Worm (Caenorhabditis elegans) whole organism, mixed stage, embryonic: ENCODE data around the gene sqv-6.

Experiments used
- M03D4.4 ChIP-seq: sonication (generic microtip); optimal IDR thresholded peaks from 2 replicates; lab custom pipeline; 2017; ENCODE audit warnings: mild to moderate bottlenecking, missing genetic modification characterization, missing compliant biosample characterization
- bed-3 ChIP-seq: fragments of 200-800 bp; sonication (Bioruptor generic); optimal IDR thresholded peaks from 3 replicates; lab custom pipeline; 2018; ENCODE audit warnings: mild to moderate bottlenecking, missing genetic modification characterization, moderate library complexity, missing compliant biosample characterization
- blmp-1 ChIP-seq: fragments of 150-350 bp; optimal IDR thresholded peaks from 2 replicates; lab custom pipeline; 2014; ENCODE audit warnings: missing biosample characterization, missing genetic modification characterization
- ceh-39 ChIP-seq: fragments of 150-350 bp; optimal IDR thresholded peaks from 2 replicates; lab custom pipeline; 2014; ENCODE audit warnings: missing biosample characterization, missing genetic modification characterization
- ceh-43 ChIP-seq: fragments of 200-800 bp; sonication (Bioruptor generic); optimal IDR thresholded peaks from 2 replicates; lab custom pipeline; 2018; ENCODE audit warnings: mild to moderate bottlenecking, missing genetic modification characterization, moderate library complexity, missing compliant biosample characterization
- ceh-83 ChIP-seq: fragments of 200-800 bp; sonication (Bioruptor generic); optimal IDR thresholded peaks from 2 replicates; lab custom pipeline; 2018; ENCODE audit warnings: mild to moderate bottlenecking, missing genetic modification characterization, missing compliant biosample characterization
- ces-1 ChIP-seq: fragments of 150-350 bp; optimal IDR thresholded peaks from 2 replicates; lab custom pipeline; 2014; ENCODE audit warnings: missing biosample characterization, missing genetic modification reagents, missing genetic modification characterization
- cnd-1 ChIP-seq: fragments of 200-800 bp; sonication (Bioruptor generic); optimal IDR thresholded peaks from 2 replicates; lab custom pipeline; 2018; ENCODE audit warnings: mild to moderate bottlenecking, missing genetic modification characterization, missing compliant biosample characterization
- drap-1 ChIP-seq: fragments of 200-800 bp; sonication (Bioruptor generic); optimal IDR thresholded peaks from 3 replicates; lab custom pipeline; 2018; ENCODE audit warnings: mild to moderate bottlenecking, missing genetic modification characterization, missing compliant biosample characterization
- elt-1 ChIP-seq: sonication (generic microtip); optimal IDR thresholded peaks from 2 replicates; lab custom pipeline; 2017; ENCODE audit warnings: missing genetic modification characterization, mild to moderate bottlenecking, missing compliant biosample characterization, antibody characterized with exemption, moderate library complexity, borderline replicate concordance; ENCODE audit not compliant: insufficient read depth
- elt-3 ChIP-seq: fragments of 150-350 bp; optimal IDR thresholded peaks from 2 replicates; lab custom pipeline; 2014; ENCODE audit warnings: missing biosample characterization, missing genetic modification characterization
- flh-1 ChIP-seq: fragments of 200-800 bp; sonication (Bioruptor generic); optimal IDR thresholded peaks from 2 replicates; lab custom pipeline; 2018; ENCODE audit warnings: mild to moderate bottlenecking, missing genetic modification characterization, moderate library complexity, missing compliant biosample characterization
- ham-2 ChIP-seq: fragments of 200-800 bp; sonication (Bioruptor generic); optimal IDR thresholded peaks from 2 replicates; lab custom pipeline; 2018; ENCODE audit warnings: mild to moderate bottlenecking, missing genetic modification characterization, missing compliant biosample characterization
- hlh-1 ChIP-seq: fragments of 150-350 bp; optimal IDR thresholded peaks from 2 replicates; lab custom pipeline; 2014; ENCODE audit warnings: missing biosample characterization, missing genetic modification reagents, missing genetic modification characterization
- lin-13 ChIP-seq: fragments of 150-350 bp; optimal IDR thresholded peaks from 2 replicates; lab custom pipeline; 2014; ENCODE audit warnings: missing biosample characterization, missing genetic modification characterization
- lin-32 ChIP-seq: fragments of 200-800 bp; sonication (Bioruptor generic); optimal IDR thresholded peaks from 2 replicates; lab custom pipeline; 2018; ENCODE audit warnings: mild to moderate bottlenecking, missing genetic modification characterization, missing compliant biosample characterization
- lsy-2 ChIP-seq: fragments of 150-350 bp; optimal IDR thresholded peaks from 2 replicates; lab custom pipeline; 2014; ENCODE audit warnings: missing biosample characterization, missing genetic modification characterization
- mab-5 ChIP-seq: fragments of 150-350 bp; optimal IDR thresholded peaks from 2 replicates; lab custom pipeline; 2014; ENCODE audit warnings: missing biosample characterization, missing genetic modification characterization
- mep-1 ChIP-seq: fragments of 150-350 bp; optimal IDR thresholded peaks from 2 replicates; lab custom pipeline; 2017; ENCODE audit warnings: missing biosample characterization, missing genetic modification reagents, missing genetic modification characterization, inconsistent platforms
- mls-2 ChIP-seq: sonication (generic microtip); optimal IDR thresholded peaks from 2 replicates; lab custom pipeline; 2016; ENCODE audit warnings: mild to moderate bottlenecking, missing genetic modification characterization, moderate library complexity, missing compliant biosample characterization
- nhr-12 ChIP-seq: fragments of 150-350 bp; optimal IDR thresholded peaks from 2 replicates; lab custom pipeline; 2014; ENCODE audit warnings: missing biosample characterization, missing genetic modification characterization
- nhr-2 ChIP-seq: fragments of 150-350 bp; optimal IDR thresholded peaks from 2 replicates; lab custom pipeline; 2014; ENCODE audit warnings: missing biosample characterization, missing genetic modification characterization
- nhr-237 ChIP-seq: fragments of 150-350 bp; optimal IDR thresholded peaks from 2 replicates; lab custom pipeline; 2014; ENCODE audit warnings: missing biosample characterization, missing genetic modification characterization
- nhr-28 ChIP-seq: fragments of 150-350 bp; optimal IDR thresholded peaks from 2 replicates; lab custom pipeline; 2014; ENCODE audit warnings: missing biosample characterization, missing genetic modification characterization
- nhr-76 ChIP-seq: sonication (generic microtip); optimal IDR thresholded peaks from 2 replicates; lab custom pipeline; 2017; ENCODE audit warnings: missing biosample characterization, missing genetic modification characterization
- pha-4 ChIP-seq: fragments of 150-350 bp; optimal IDR thresholded peaks from 2 replicates; lab custom pipeline; 2018; ENCODE audit warnings: missing biosample characterization, missing genetic modification reagents, missing genetic modification characterization
- sem-2 ChIP-seq: fragments of 200-800 bp; sonication (Bioruptor generic); optimal IDR thresholded peaks from 2 replicates; lab custom pipeline; 2018; ENCODE audit warnings: mild to moderate bottlenecking, missing genetic modification characterization, missing compliant biosample characterization
- sptf-1 ChIP-seq: sonication (generic microtip); optimal IDR thresholded peaks from 2 replicates; lab custom pipeline; 2017; ENCODE audit warnings: mild to moderate bottlenecking, missing genetic modification characterization, moderate library complexity, missing compliant biosample characterization
- tbx-8 ChIP-seq: fragments of 200-800 bp; sonication (Bioruptor generic); optimal IDR thresholded peaks from 2 replicates; lab custom pipeline; 2018; ENCODE audit warnings: mild to moderate bottlenecking, missing genetic modification characterization, moderate library complexity, missing compliant biosample characterization
- unc-120 ChIP-seq: sonication (generic microtip); optimal IDR thresholded peaks from 2 replicates; lab custom pipeline; 2017; ENCODE audit warnings: missing genetic modification characterization, missing compliant biosample characterization; ENCODE audit not compliant: poor library complexity, severe bottlenecking
- unc-39 ChIP-seq: fragments of 150-350 bp; optimal IDR thresholded peaks from 2 replicates; lab custom pipeline; 2014; ENCODE audit warnings: missing biosample characterization, missing genetic modification characterization
- zip-8 ChIP-seq: fragments of 150-350 bp; optimal IDR thresholded peaks from 2 replicates; lab custom pipeline; 2014; ENCODE audit warnings: missing biosample characterization, missing genetic modification characterization
- ztf-11 ChIP-seq: fragments of 150-350 bp; optimal IDR thresholded peaks from 2 replicates; lab custom pipeline; 2014; ENCODE audit warnings: missing biosample characterization, missing genetic modification characterization

The sqv-6 gene

ce11 chrV:942556-942955 is 22.0 kb downstream of the sqv-6 start:
- no peak for TF ChIP-seq drap-1 (GFP tag; lab: Kevin White, UChicago)
- TF ChIP-seq sem-2 (GFP tag; lab: Kevin White, UChicago), result no peak
- TF ChIP-seq elt-3 (tag; lab: Kevin White, UChicago), result no peak
- TF ChIP-seq mep-1 (tag; lab: Kevin White, UChicago), result no peak
- TF ChIP-seq tbx-8 (GFP tag; lab: Kevin White, UChicago), result no peak
- no peak for TF ChIP-seq nhr-2 (tag; lab: Kevin White, UChicago)
- no peak for TF ChIP-seq ham-2 (GFP tag; lab: Kevin White, UChicago)
- no peak for TF ChIP-seq nhr-12 (tag; lab: Kevin White, UChicago)
- no peak for TF ChIP-seq flh-1
- TF ChIP-seq unc-120 (tag; lab: Kevin White, UChicago), result no peak
- no peak for TF ChIP-seq ceh-43 (GFP tag; lab: Kevin White, UChicago)
- TF ChIP-seq cnd-1 (tag; lab: Kevin White, UChicago), result no peak
- TF ChIP-seq ztf-11, result no peak
- no peak for TF ChIP-seq lin-32
- no peak for TF ChIP-seq sptf-1 (tag; lab: Kevin White, UChicago)
- TF ChIP-seq elt-1 (tag; lab: Kevin White, UChicago), result no peak
- no peak for TF ChIP-seq M03D4.4
- no peak for TF ChIP-seq nhr-28
- TF ChIP-seq ceh-83 (GFP tag; lab: Kevin White, UChicago), result no peak
- TF ChIP-seq blmp-1 (tag; lab: Kevin White, UChicago), result no peak

- TF ChIP-seq zip-8 (tag; lab: Kevin White, UChicago), result no peak
- TF ChIP-seq tbx-8 (GFP tag; lab: Kevin White, UChicago), result no peak
- no peak for TF ChIP-seq pha-4 (tag; lab: Kevin White, UChicago)
- no peak for TF ChIP-seq unc-39
- no peak for TF ChIP-seq nhr-76 (tag; lab: Kevin White, UChicago)
- TF ChIP-seq ceh-43 (GFP tag; lab: Kevin White, UChicago), result no peak
- TF ChIP-seq lin-13 (tag; lab: Kevin White, UChicago), result no peak
- TF ChIP-seq hlh-1 (tag; lab: Kevin White, UChicago), result no peak
- TF ChIP-seq flh-1, result no peak
- no peak for TF ChIP-seq blmp-1 (tag; lab: Kevin White, UChicago)
- no peak for TF ChIP-seq mep-1 (tag; lab: Kevin White, UChicago)
- no peak for TF ChIP-seq ceh-83 (GFP tag; lab: Kevin White, UChicago)
- no peak for TF ChIP-seq lsy-2
- TF ChIP-seq mab-5 (tag; lab: Kevin White, UChicago), result no peak
Measured at ce11 chrV:939341-939740, 25.2 kb downstream of the sqv-6 start.

- TF ChIP-seq mab-5 (tag; lab: Kevin White, UChicago) (no peak), hlh-1 (tag; lab: Kevin White, UChicago) (no peak), zip-8 (tag; lab: Kevin White, UChicago) (no peak), sptf-1 (tag; lab: Kevin White, UChicago) (no peak)
Measured at ce11 chrV:917488-917887, 47.1 kb downstream of the sqv-6 start, which contains the start of gene H24K24.2. Gene H24K24.2 (plus strand): TSS chrV:917788.

ce11 chrV:915716-916115 is 48.9 kb downstream of the sqv-6 start:
- TF ChIP-seq pha-4 (tag; lab: Kevin White, UChicago) (no peak), sem-2 (GFP tag; lab: Kevin White, UChicago) (no peak), nhr-237 (tag; lab: Kevin White, UChicago) (no peak), drap-1 (GFP tag; lab: Kevin White, UChicago) (no peak), lsy-2 (no peak), ces-1 (GFP tag; lab: Kevin White, UChicago) (no peak), nhr-76 (tag; lab: Kevin White, UChicago) (no peak), mab-5 (tag; lab: Kevin White, UChicago) (no peak)

ce11 chrV:911474-911873 is 53.1 kb downstream of the sqv-6 start, which contains the start of gene adh-5:
Gene adh-5 (plus strand): TSS chrV:911774.
- TF ChIP-seq ceh-39 (tag; lab: Kevin White, UChicago) (no peak), elt-1 (tag; lab: Kevin White, UChicago) (no peak), elt-3 (tag; lab: Kevin White, UChicago) (no peak), sptf-1 (tag; lab: Kevin White, UChicago) (no peak), drap-1 (GFP tag; lab: Kevin White, UChicago) (no peak), nhr-12 (tag; lab: Kevin White, UChicago) (no peak), mls-2 (tag; lab: Kevin White, UChicago) (no peak), lin-13 (tag; lab: Kevin White, UChicago) (no peak), flh-1 (no peak), tbx-8 (GFP tag; lab: Kevin White, UChicago) (no peak), ztf-11 (no peak), bed-3 (GFP tag; lab: Kevin White, UChicago) (no peak), unc-39 (no peak), mab-5 (tag; lab: Kevin White, UChicago) (no peak), lin-32 (no peak), cnd-1 (tag; lab: Kevin White, UChicago) (no peak), M03D4.4 (no peak), pha-4 (tag; lab: Kevin White, UChicago) (no peak), sem-2 (GFP tag; lab: Kevin White, UChicago) (no peak), nhr-2 (tag; lab: Kevin White, UChicago) (no peak)
- TF ChIP-seq, all 35 proteins: peak for 0
